Worm (Caenorhabditis elegans) whole organism, L3 larva: ENCODE measurements around the gene F14H3.14.

Source experiments
- ZK546.5 ChIP-seq: sonication (generic microtip); optimal IDR thresholded peaks from 2 replicates; lab custom pipeline; 2017; ENCODE audit warnings: missing biosample characterization, missing genetic modification characterization
- ama-1 ChIP-seq: fragments of 150-350 bp; optimal IDR thresholded peaks from 2 replicates; lab custom pipeline; 2018
- egl-27 ChIP-seq: sonication (generic microtip); optimal IDR thresholded peaks from 4 replicates; lab custom pipeline; 2017; ENCODE audit warnings: missing biosample characterization, missing genetic modification reagents, missing genetic modification characterization
- elt-3 ChIP-seq, 3 experiments: fragments of 150-350 bp in 1 of 3; sonication (generic microtip) in 2 of 3; optimal IDR thresholded peaks; 2 replicates in 2 of 3; 4 replicates in 1 of 3; lab custom pipeline; 2014 to 2017; ENCODE audit warnings: missing biosample characterization in 3 of 3, missing genetic modification characterization in 3 of 3
- fos-1 ChIP-seq: fragments of 150-350 bp; optimal IDR thresholded peaks from 2 replicates; lab custom pipeline; 2014; ENCODE audit warnings: missing biosample characterization, missing genetic modification characterization
- nhr-12 ChIP-seq: fragments of 150-350 bp; optimal IDR thresholded peaks from 2 replicates; lab custom pipeline; 2014; ENCODE audit warnings: missing biosample characterization, missing genetic modification characterization
- nhr-28 ChIP-seq: fragments of 150-350 bp; optimal IDR thresholded peaks from 2 replicates; lab custom pipeline; 2014; ENCODE audit warnings: missing biosample characterization, missing genetic modification characterization
- nhr-76 ChIP-seq: fragments of 150-350 bp; sonication (generic microtip); optimal IDR thresholded peaks from 5 replicates; lab custom pipeline; 2014; ENCODE audit warnings: missing biosample characterization, missing genetic modification characterization
- snpc-4 ChIP-seq: fragments of 150-350 bp; optimal IDR thresholded peaks from 2 replicates; lab custom pipeline; 2014; ENCODE audit warnings: missing biosample characterization, missing genetic modification characterization
- unc-39 ChIP-seq: sonication (generic microtip); optimal IDR thresholded peaks from 4 replicates; lab custom pipeline; 2017; ENCODE audit warnings: missing biosample characterization, missing genetic modification characterization
- unc-62 ChIP-seq: fragments of 150-350 bp; sonication (generic microtip); optimal IDR thresholded peaks from 4 replicates; lab custom pipeline; 2014; ENCODE audit warnings: missing biosample characterization, missing genetic modification reagents, missing genetic modification characterization

ce11 chrV:16053373-16053772 is 9.3 kb downstream of the F14H3.14 start, which contains the start of gene F14H3.3:
- TF ChIP-seq snpc-4 (tag; lab: Kevin White, UChicago), result no peak
- TF ChIP-seq ama-1 (lab: Kevin White, UChicago), result no peak
- no peak for TF ChIP-seq nhr-76
- no peak for TF ChIP-seq elt-3 (tag; optimal IDR thresholded peaks at IDR 0.05; lab: Kevin White, UChicago)
- TF ChIP-seq unc-62 (GFP tag; lab: Kevin White, UChicago), result no peak
- no peak for TF ChIP-seq egl-27 (tag; lab: Kevin White, UChicago)
- no peak for TF ChIP-seq nhr-12 (tag; lab: Kevin White, UChicago)
- TF ChIP-seq nhr-28 (tag; lab: Kevin White, UChicago), result no peak
- no peak for TF ChIP-seq unc-39 (tag; lab: Kevin White, UChicago)
- TF ChIP-seq ZK546.5 (tag; lab: Kevin White, UChicago), result no peak
- no peak for TF ChIP-seq fos-1 (tag; lab: Kevin White, UChicago)
